Worm (Caenorhabditis elegans) whole organism, late embryonic: Measurements from ENCODE around the gene cisd-3.2.

Source experiments
- F13H6.1 ChIP-seq: sonication (generic microtip); optimal IDR thresholded peaks from 2 replicates; lab custom pipeline; 2016; ENCODE audit warnings: missing genetic modification characterization, missing compliant biosample characterization
- K09A11.1 ChIP-seq: sonication (generic microtip); optimal IDR thresholded peaks from 2 replicates; lab custom pipeline; 2017; ENCODE audit warnings: antibody characterized with exemption, mild to moderate bottlenecking, missing genetic modification characterization, missing compliant biosample characterization; ENCODE audit not compliant: insufficient read depth
- T23F11.4 ChIP-seq: fragments of 200-800 bp; sonication (Bioruptor generic); optimal IDR thresholded peaks from 2 replicates; lab custom pipeline; 2018; ENCODE audit warnings: mild to moderate bottlenecking, missing genetic modification characterization, missing compliant biosample characterization
- ceh-18 ChIP-seq: sonication (generic microtip); optimal IDR thresholded peaks from 2 replicates; lab custom pipeline; 2016; ENCODE audit warnings: missing genetic modification characterization, missing compliant biosample characterization
- ceh-19 ChIP-seq: fragments of 200-800 bp; sonication (Bioruptor generic); optimal IDR thresholded peaks from 2 replicates; lab custom pipeline; 2018; ENCODE audit warnings: mild to moderate bottlenecking, missing genetic modification characterization, missing compliant biosample characterization
- ceh-24 ChIP-seq: sonication (generic microtip); optimal IDR thresholded peaks from 2 replicates; lab custom pipeline; 2016; ENCODE audit warnings: mild to moderate bottlenecking, missing genetic modification characterization, missing compliant biosample characterization
- ceh-31 ChIP-seq: sonication (generic microtip); optimal IDR thresholded peaks from 2 replicates; lab custom pipeline; 2016; ENCODE audit warnings: missing genetic modification characterization, missing compliant biosample characterization
- ceh-34 ChIP-seq: sonication (generic microtip); optimal IDR thresholded peaks from 2 replicates; lab custom pipeline; 2016; ENCODE audit warnings: mild to moderate bottlenecking, missing genetic modification characterization, missing compliant biosample characterization
- ceh-45 ChIP-seq: fragments of 200-800 bp; sonication (Bioruptor generic); IDR thresholded peaks from 2 replicates; pipeline ENCODE4 v1.3.6; 2022; ENCODE audit warnings: missing genetic modification reagents, missing genetic modification characterization, missing compliant biosample characterization
- ceh-48 ChIP-seq: sonication (generic microtip); optimal IDR thresholded peaks from 2 replicates; lab custom pipeline; 2016; ENCODE audit warnings: missing genetic modification characterization, inconsistent platforms, missing compliant biosample characterization
- ceh-6 ChIP-seq: fragments of 200-800 bp; sonication (Bioruptor generic); optimal IDR thresholded peaks from 2 replicates; lab custom pipeline; 2018; ENCODE audit warnings: mild to moderate bottlenecking, missing genetic modification characterization, missing compliant biosample characterization
- dmd-4 ChIP-seq: sonication (generic microtip); optimal IDR thresholded peaks from 2 replicates; lab custom pipeline; 2016; ENCODE audit warnings: borderline replicate concordance, missing genetic modification characterization, missing compliant biosample characterization
- fax-1 ChIP-seq: sonication (generic microtip); optimal IDR thresholded peaks from 2 replicates; lab custom pipeline; 2016; ENCODE audit warnings: missing genotype, missing genetic modification characterization, missing compliant biosample characterization
- hlh-30 ChIP-seq: sonication (generic microtip); optimal IDR thresholded peaks from 2 replicates; lab custom pipeline; 2017; ENCODE audit warnings: antibody characterized with exemption, missing genetic modification characterization, missing compliant biosample characterization; ENCODE audit not compliant: insufficient read depth
- lim-6 ChIP-seq: sonication (generic microtip); optimal IDR thresholded peaks from 2 replicates; lab custom pipeline; 2016; ENCODE audit warnings: missing genetic modification characterization, missing compliant biosample characterization
- nfya-1 ChIP-seq: sonication (generic microtip); optimal IDR thresholded peaks from 2 replicates; lab custom pipeline; 2017; ENCODE audit warnings: missing genetic modification characterization, mild to moderate bottlenecking, missing compliant biosample characterization, antibody characterized with exemption, moderate library complexity
- nhr-11 ChIP-seq: fragments of 150-350 bp; optimal IDR thresholded peaks from 2 replicates; lab custom pipeline; 2014; ENCODE audit warnings: missing biosample characterization, missing genetic modification characterization
- pat-9 ChIP-seq: fragments of 200-800 bp; sonication (Bioruptor generic); optimal IDR thresholded peaks from 2 replicates; lab custom pipeline; 2018; ENCODE audit warnings: mild to moderate bottlenecking, missing genetic modification characterization, moderate library complexity, missing compliant biosample characterization
- pax-1 ChIP-seq: fragments of 150-350 bp; optimal IDR thresholded peaks from 2 replicates; lab custom pipeline; 2014; ENCODE audit warnings: missing biosample characterization, missing genetic modification characterization
- pha-2 ChIP-seq: sonication (generic microtip); optimal IDR thresholded peaks from 2 replicates; lab custom pipeline; 2017; ENCODE audit warnings: mild to moderate bottlenecking, missing genetic modification characterization, missing compliant biosample characterization
- pha-4 ChIP-seq: fragments of 150-350 bp; optimal IDR thresholded peaks from 2 replicates; lab custom pipeline; 2018; ENCODE audit warnings: missing biosample characterization, missing genetic modification reagents, missing genetic modification characterization
- pros-1 ChIP-seq: fragments of 150-350 bp; optimal IDR thresholded peaks from 2 replicates; lab custom pipeline; 2014; ENCODE audit warnings: missing biosample characterization, missing genetic modification reagents, missing genetic modification characterization
- tbx-7 ChIP-seq: sonication (generic microtip); optimal IDR thresholded peaks from 2 replicates; lab custom pipeline; 2016; ENCODE audit warnings: missing genotype, missing genetic modification characterization, missing compliant biosample characterization
- ttx-3 ChIP-seq: sonication (generic microtip); optimal IDR thresholded peaks from 2 replicates; lab custom pipeline; 2016; ENCODE audit warnings: missing genetic modification reagents, missing genetic modification characterization, missing compliant biosample characterization
- unc-42 ChIP-seq: sonication (generic microtip); optimal IDR thresholded peaks from 2 replicates; lab custom pipeline; 2016; ENCODE audit warnings: missing genotype, missing genetic modification characterization, missing compliant biosample characterization
- unc-55 ChIP-seq: sonication (generic microtip); optimal IDR thresholded peaks from 2 replicates; lab custom pipeline; 2017; ENCODE audit warnings: missing biosample characterization, missing genetic modification reagents, missing genetic modification characterization

Gene cisd-3.2

ce11 chrIII:1579001-1579400, 38.7 kb downstream of the cisd-3.2 start:
- TF ChIP-seq ceh-24 (tag; lab: Kevin White, UChicago), result no peak
- no peak for TF ChIP-seq pax-1 (tag; lab: Kevin White, UChicago)
- no peak for TF ChIP-seq ttx-3 (tag; lab: Kevin White, UChicago)
- TF ChIP-seq ceh-45 (GFP tag; lab: Robert Waterston, UW), result no peak
- TF ChIP-seq tbx-7 (tag; lab: Kevin White, UChicago), result no peak
- TF ChIP-seq ceh-6, result no peak
- TF ChIP-seq fax-1 (tag; lab: Kevin White, UChicago), result no peak
- no peak for TF ChIP-seq hlh-30 (tag; lab: Kevin White, UChicago)

- no peak for TF ChIP-seq nfya-1 (tag; lab: Kevin White, UChicago)
- TF ChIP-seq ceh-48 (tag; lab: Kevin White, UChicago), result peak; percentile 80
Measured at ce11 chrIII:1580142-1580541, 39.8 kb downstream of the cisd-3.2 start.

- peak; percentile 89 for TF ChIP-seq ceh-48 (tag; lab: Kevin White, UChicago)
- TF ChIP-seq pros-1 (tag; lab: Kevin White, UChicago), result no peak
Measured at ce11 chrIII:1583529-1583928, 43.2 kb downstream of the cisd-3.2 start.

- peak; percentile 41 for TF ChIP-seq ceh-48 (tag; lab: Kevin White, UChicago)
- TF ChIP-seq dmd-4 (tag; lab: Kevin White, UChicago), result no peak
Measured at ce11 chrIII:1584216-1584715, 44.0 kb downstream of the cisd-3.2 start.

- TF ChIP-seq pha-2 (tag; lab: Kevin White, UChicago) (no peak), nhr-11 (tag; lab: Kevin White, UChicago) (no peak), lim-6 (tag; lab: Kevin White, UChicago) (no peak), dmd-4 (tag; lab: Kevin White, UChicago) (no peak), pha-4 (no peak), ceh-31 (tag; lab: Kevin White, UChicago) (peak; percentile 55), ceh-19 (peak; percentile 5), ceh-34 (tag; lab: Kevin White, UChicago) (peak; percentile 23), unc-42 (tag; lab: Kevin White, UChicago) (peak; percentile 55), K09A11.1 (tag; lab: Kevin White, UChicago) (no peak), unc-55 (GFP tag; lab: Kevin White, UChicago) (peak; percentile 20), ceh-18 (tag; lab: Kevin White, UChicago) (no peak), T23F11.4 (GFP tag; lab: Kevin White, UChicago) (no peak), nfya-1 (tag; lab: Kevin White, UChicago) (peak; percentile 65), F13H6.1 (tag; lab: Kevin White, UChicago) (no peak), pat-9 (tag; lab: Kevin White, UChicago) (no peak)
Measured at ce11 chrIII:1591681-1592080, 51.4 kb downstream of the cisd-3.2 start.
